Fruit fly (Drosophila melanogaster): ENCODE results near the gene GlcAT-S.

Gene GlcAT-S

DNA sequence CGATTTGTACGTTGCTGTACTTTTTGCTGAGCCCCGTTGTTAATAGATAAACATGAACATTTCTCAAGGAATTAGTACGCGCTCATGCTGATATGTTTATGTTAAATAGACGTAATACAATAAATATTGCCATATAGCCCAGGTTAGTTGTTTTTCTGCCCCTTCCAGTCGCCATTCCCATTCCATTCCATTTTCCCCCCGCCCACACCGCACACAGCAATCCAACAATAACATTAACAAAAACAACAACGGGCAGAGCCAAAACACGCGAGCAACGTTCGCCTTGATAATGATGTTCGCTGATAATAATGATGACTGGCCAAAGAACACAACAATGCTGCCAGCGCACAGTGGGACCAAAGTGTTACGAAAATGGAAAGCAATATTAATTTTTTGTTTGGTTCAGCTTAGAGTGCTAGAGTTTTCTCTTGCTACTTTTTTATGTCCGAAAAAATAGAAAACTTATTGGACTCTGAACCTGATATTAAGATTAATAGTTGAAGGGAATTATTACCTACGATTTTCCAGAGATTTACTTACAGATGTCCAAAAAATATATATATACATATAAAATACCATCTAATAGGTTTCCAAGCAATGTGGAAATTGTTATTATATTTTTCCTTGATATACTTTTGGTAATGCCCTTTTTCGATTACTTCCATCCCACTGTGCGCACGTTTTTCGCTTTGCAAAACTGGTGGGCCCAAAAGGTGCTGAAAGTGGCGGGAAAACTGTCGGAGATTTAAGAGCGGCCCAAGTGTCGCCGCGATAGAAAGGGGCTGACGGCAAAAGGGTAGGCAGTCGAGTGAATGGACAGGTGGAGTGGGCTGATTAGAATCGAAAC, 46.5 kb upstream of the GlcAT-S start (continued):
- TF ChIP-seq Lpt (GFP tag; optimal IDR thresholded peaks at IDR 0.05) (no peak), Dek (tag; optimal IDR thresholded peaks at IDR 0.05) (peak; percentile 94), NK7.1 (GFP tag; optimal IDR thresholded peaks at IDR 0.05) (peak; percentile 67), repo (GFP tag; optimal IDR thresholded peaks at IDR 0.05) (peak; percentile 49), ewg (GFP tag; optimal IDR thresholded peaks at IDR 0.05) (peak; percentile 91), Spps (tag; optimal IDR thresholded peaks at IDR 0.05) (peak; percentile 92), luna (GFP tag; optimal IDR thresholded peaks at IDR 0.05) (peak; percentile 58), CG4282 (GFP tag; optimal IDR thresholded peaks at IDR 0.05) (peak; percentile 93), en (GFP tag; optimal IDR thresholded peaks at IDR 0.05) (peak; percentile 29), jumu (GFP tag; optimal IDR thresholded peaks at IDR 0.05) (peak; percentile 74), CG10959 (GFP tag; IDR thresholded peaks at IDR 0.05) (peak; percentile 68), CG9727 (GFP tag; optimal IDR thresholded peaks at IDR 0.05) (peak; percentile 99), D (optimal IDR thresholded peaks at IDR 0.05) (no peak), D (GFP tag; optimal IDR thresholded peaks at IDR 0.05) (peak; percentile 96), Jarid2 (GFP tag; optimal IDR thresholded peaks at IDR 0.05) (peak; percentile 87), nmo (GFP tag; optimal IDR thresholded peaks at IDR 0.05) (peak; percentile 98), Mes4 (GFP tag; optimal IDR thresholded peaks at IDR 0.05) (peak; percentile 77), CG30020 (tag; optimal IDR thresholded peaks at IDR 0.05) (peak; percentile 80), BEAF-32 (GFP tag; optimal IDR thresholded peaks at IDR 0.05) (peak; percentile 19), Drgx (GFP tag; IDR thresholded peaks at IDR 0.05) (peak; percentile 92), CG11247 (GFP tag; IDR thresholded peaks at IDR 0.05) (peak; percentile 82), CG7963 (GFP tag; IDR thresholded peaks at IDR 0.05; ENCODE audit: partially characterized antibody) (no peak), sug (tag; optimal IDR thresholded peaks at IDR 0.05) (peak; percentile 94), grau (tag; optimal IDR thresholded peaks at IDR 0.05) (peak; percentile 97), D19A (tag; optimal IDR thresholded peaks at IDR 0.05) (peak; percentile 94), CG14710 (tag; optimal IDR thresholded peaks at IDR 0.05) (peak; percentile 93), Myb (GFP tag; optimal IDR thresholded peaks at IDR 0.05) (peak; percentile 46), CG1603 (tag; optimal IDR thresholded peaks at IDR 0.05) (peak; percentile 34), ro (GFP tag; IDR thresholded peaks at IDR 0.05) (peak; percentile 72; the same call in 1 of the 2 replicates), CG15601 (tag; optimal IDR thresholded peaks at IDR 0.05) (peak; percentile 89), CG6254 (GFP tag; optimal IDR thresholded peaks at IDR 0.05) (peak; percentile 93), Oaz (GFP tag; IDR thresholded peaks at IDR 0.05) (peak; percentile 86), CG15011 (GFP tag; optimal IDR thresholded peaks at IDR 0.05) (peak; percentile 95), jigr1 (GFP tag; IDR thresholded peaks at IDR 0.05) (peak; percentile 86; the same call in 2 of the 3 replicates), CG15073 (GFP tag; optimal IDR thresholded peaks at IDR 0.05) (peak; percentile 62), CG11093 (GFP tag; IDR thresholded peaks at IDR 0.05) (peak; percentile 77), CG12071 (GFP tag; optimal IDR thresholded peaks at IDR 0.05) (peak; percentile 82), NFAT (GFP tag; IDR thresholded peaks at IDR 0.05) (peak; percentile 69), hbn (GFP tag; IDR thresholded peaks at IDR 0.05; ENCODE audit: partially characterized antibody) (no peak), CG17802 (tag; optimal IDR thresholded peaks at IDR 0.05) (peak; percentile 62), zfh2 (GFP tag; optimal IDR thresholded peaks at IDR 0.05) (peak; percentile 87), Hmx (GFP tag; optimal IDR thresholded peaks at IDR 0.05) (peak; percentile 80), Hey (tag; optimal IDR thresholded peaks at IDR 0.05) (peak; percentile 35), oc (tag; optimal IDR thresholded peaks at IDR 0.05) (peak; percentile 88), ttk (GFP tag; IDR thresholded peaks at IDR 0.05) (peak; percentile 72), NC2α (GFP tag; optimal IDR thresholded peaks at IDR 0.05) (peak; percentile 50), az2 (GFP tag; optimal IDR thresholded peaks at IDR 0.05) (peak; percentile 95), CG1832 (GFP tag; optimal IDR thresholded peaks at IDR 0.05) (no peak), Ssrp (tag; optimal IDR thresholded peaks at IDR 0.05) (peak; percentile 96)

Measured in whole organism, embryonic.